Fruit fly (Drosophila melanogaster): ENCODE measurements around the gene Mesh1.
A peak's percentile ranks its signal among the peaks of the same experiment; 100 is the strongest.

Mesh1 gene

DNA sequence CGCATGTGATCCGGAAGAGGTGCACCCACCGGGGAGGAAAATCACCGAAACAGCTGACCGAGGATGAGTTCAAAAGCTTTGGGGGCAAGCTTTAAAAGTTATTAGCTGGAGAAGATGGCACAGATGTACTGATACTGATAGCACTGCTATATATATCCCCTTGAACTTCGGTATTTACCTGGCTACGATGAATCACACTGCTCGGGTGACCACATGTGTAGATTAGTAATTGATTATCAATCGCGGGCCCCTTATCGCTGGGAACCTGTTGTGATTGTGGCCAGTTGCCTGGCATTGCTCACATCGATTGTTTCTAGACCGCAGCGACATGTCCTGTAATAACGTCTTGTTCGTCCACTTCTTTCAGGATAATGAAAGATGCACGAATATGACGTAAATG, 27.6 kb upstream of the Mesh1 start (continued):
- TF ChIP-seq exex (tag; optimal IDR thresholded peaks at IDR 0.05) = peak; percentile 69
- TF ChIP-seq BtbVII (GFP tag; optimal IDR thresholded peaks at IDR 0.05) = no peak
- TF ChIP-seq CG1233 (GFP tag; optimal IDR thresholded peaks at IDR 0.05) = no peak
- no peak for TF ChIP-seq sc (optimal IDR thresholded peaks at IDR 0.05)
- TF ChIP-seq sc (GFP tag; optimal IDR thresholded peaks at IDR 0.05) = no peak
- TF ChIP-seq jing (GFP tag; optimal IDR thresholded peaks at IDR 0.05) = no peak
- TF ChIP-seq Sry-β (GFP tag; optimal IDR thresholded peaks at IDR 0.05) = no peak
- TF ChIP-seq Hr78 (GFP tag; optimal IDR thresholded peaks at IDR 0.05) = peak in 1 of 2 experiments; percentile 11
- peak; percentile 10; the same call in 1 of the 2 replicates for TF ChIP-seq ssp (GFP tag; IDR thresholded peaks at IDR 0.05)
- no peak for TF ChIP-seq dpn (GFP tag; optimal IDR thresholded peaks at IDR 0.05)
- no peak for TF ChIP-seq CG10959 (GFP tag; IDR thresholded peaks at IDR 0.05)
- TF ChIP-seq sug (tag; optimal IDR thresholded peaks at IDR 0.05) = peak; percentile 51
- TF ChIP-seq croc (GFP tag; conservative IDR thresholded peaks at IDR 0.05) = no peak
- no peak for TF ChIP-seq ewg (GFP tag; optimal IDR thresholded peaks at IDR 0.05)

dm6 chr3R:29228745-29229448, 26.6 kb upstream of the Mesh1 start, which contains the start of gene Usp1:
Usp1 (plus strand) TSS chr3R:29229161.
- TF ChIP-seq Drgx (GFP tag; IDR thresholded peaks at IDR 0.05) (no peak), CG33213 (GFP tag; optimal IDR thresholded peaks at IDR 0.05) (peak; percentile 37), unpg (GFP tag; optimal IDR thresholded peaks at IDR 0.05) (no peak), CG1602 (GFP tag; optimal IDR thresholded peaks at IDR 0.05) (no peak), gsb-n (tag; optimal IDR thresholded peaks at IDR 0.05) (no peak), HmgD (GFP tag; optimal IDR thresholded peaks at IDR 0.05) (peak; percentile 42), Opbp (GFP tag; IDR thresholded peaks at IDR 0.05; ENCODE audit: partially characterized antibody) (peak; percentile 96), TFAM (GFP tag; optimal IDR thresholded peaks at IDR 0.05) (no peak), odd (GFP tag; optimal IDR thresholded peaks at IDR 0.05) (no peak), CG10209 (GFP tag; optimal IDR thresholded peaks at IDR 0.05) (no peak), ken (GFP tag; IDR thresholded peaks at IDR 0.05) (no peak), CG1792 (GFP tag; optimal IDR thresholded peaks at IDR 0.05) (no peak), scrt (GFP tag; optimal IDR thresholded peaks at IDR 0.05) (no peak), CG3163 (GFP tag; optimal IDR thresholded peaks at IDR 0.05) (peak; percentile 5), CG13894 (tag; optimal IDR thresholded peaks at IDR 0.05) (no peak), CG15269 (tag; optimal IDR thresholded peaks at IDR 0.05) (no peak), Pdp1 (GFP tag; optimal IDR thresholded peaks at IDR 0.05) (peak in 1 of 2 experiments; percentile 24), CG6683 (GFP tag; optimal IDR thresholded peaks at IDR 0.05) (no peak), HmgZ (tag; optimal IDR thresholded peaks at IDR 0.05) (peak; percentile 37), Hand (GFP tag; optimal IDR thresholded peaks at IDR 0.05) (no peak), chinmo (GFP tag; IDR thresholded peaks at IDR 0.05; ENCODE audit: partially characterized antibody) (peak; percentile 91; the same call in 2 of the 4 replicates), CG7928 (GFP tag; optimal IDR thresholded peaks at IDR 0.05) (peak; percentile 85), jumu (GFP tag; optimal IDR thresholded peaks at IDR 0.05) (peak; percentile 14), Scr (GFP tag; IDR thresholded peaks at IDR 0.05; ENCODE audit: partially characterized antibody) (peak; percentile 93), CG1529 (GFP tag; optimal IDR thresholded peaks at IDR 0.05) (no peak), CG18619 (GFP tag; optimal IDR thresholded peaks at IDR 0.05) (no peak), CG17568 (GFP tag; optimal IDR thresholded peaks at IDR 0.05) (no peak), CG30431 (GFP tag; optimal IDR thresholded peaks at IDR 0.05) (no peak), BEAF-32 (GFP tag; optimal IDR thresholded peaks at IDR 0.05) (peak; percentile 94), CG2116 (GFP tag; optimal IDR thresholded peaks at IDR 0.05) (peak; percentile 97), H2.0 (GFP tag; IDR thresholded peaks at IDR 0.05) (no peak), pnt (GFP tag; optimal IDR thresholded peaks at IDR 0.05) (no peak), E2f2 (GFP tag; IDR thresholded peaks at IDR 0.05) (peak; percentile 94), ara (GFP tag; IDR thresholded peaks at IDR 0.05) (no peak), z (GFP tag; IDR thresholded peaks at IDR 0.05) (no peak)
